Fruit fly (Drosophila melanogaster) whole organism, embryonic: ENCODE data around the gene CG4704.
A peak's percentile ranks its signal among the peaks of the same experiment; 100 is the strongest.

Experiments used
- Adf1 ChIP-seq: fragments of 200-800 bp; sonication (Bioruptor generic); IDR thresholded peaks from 2 replicates; pipeline ENCODE4 v1.3.6; 2022; ENCODE audit warnings: missing biosample characterization, missing genetic modification characterization
- Atf3 ChIP-seq: fragments of 200-800 bp; sonication (Bioruptor generic); optimal IDR thresholded peaks from 3 replicates; lab custom pipeline; 2016; ENCODE audit warnings: missing biosample characterization, missing genetic modification characterization
- BEAF-32 ChIP-seq: fragments of 200-800 bp; sonication (Bioruptor generic); optimal IDR thresholded peaks from 3 replicates; lab custom pipeline; 2017; ENCODE audit warnings: missing biosample characterization, missing genetic modification characterization, mild to moderate bottlenecking, moderate library complexity, missing genetic modification reagents
- CG10431 ChIP-seq: fragments of 200-800 bp; sonication (Bioruptor generic); optimal IDR thresholded peaks from 3 replicates; lab custom pipeline; 2018; ENCODE audit warnings: missing biosample characterization, mild to moderate bottlenecking, missing genetic modification characterization
- CG12659 ChIP-seq: fragments of 200-800 bp; sonication (Bioruptor generic); optimal IDR thresholded peaks from 3 replicates; lab custom pipeline; 2017; ENCODE audit warnings: mild to moderate bottlenecking, missing biosample characterization, missing genetic modification reagents, missing genetic modification characterization
- CG13123 ChIP-seq: fragments of 200-800 bp; sonication (Bioruptor generic); optimal IDR thresholded peaks from 2 replicates; lab custom pipeline; 2016; ENCODE audit warnings: missing biosample characterization, missing genetic modification characterization
- CG14860 ChIP-seq: fragments of 200-800 bp; sonication (Bioruptor generic); IDR thresholded peaks from 3 replicates; pipeline ENCODE4 v1.3.6; 2022; ENCODE audit warnings: missing biosample characterization, missing genetic modification characterization; ENCODE audit not compliant: partially characterized antibody
- CG17328 ChIP-seq: fragments of 200-800 bp; sonication (Bioruptor generic); IDR thresholded peaks from 2 replicates; pipeline ENCODE4 v1.3.6; 2022; ENCODE audit warnings: missing biosample characterization, missing genetic modification characterization
- CG17359 ChIP-seq: fragments of 200-800 bp; sonication (Bioruptor generic); optimal IDR thresholded peaks from 3 replicates; lab custom pipeline; 2018; ENCODE audit warnings: missing biosample characterization, mild to moderate bottlenecking, missing genetic modification characterization, moderate library complexity
- CG18011 ChIP-seq: fragments of 200-800 bp; sonication (Bioruptor generic); optimal IDR thresholded peaks from 2 replicates; lab custom pipeline; 2017; ENCODE audit warnings: missing biosample characterization, missing genetic modification characterization, mild to moderate bottlenecking, moderate library complexity, missing genotype
- CG2120 ChIP-seq: fragments of 200-800 bp; sonication (Bioruptor generic); optimal IDR thresholded peaks from 3 replicates; lab custom pipeline; 2016; ENCODE audit warnings: missing biosample characterization, missing genetic modification characterization
- CG2202 ChIP-seq: fragments of 200-800 bp; sonication (Bioruptor generic); optimal IDR thresholded peaks from 2 replicates; lab custom pipeline; 2018; ENCODE audit warnings: missing biosample characterization, mild to moderate bottlenecking, missing genetic modification characterization
- CG30403 ChIP-seq: fragments of 200-800 bp; sonication (Bioruptor generic); optimal IDR thresholded peaks from 3 replicates; lab custom pipeline; 2016; ENCODE audit warnings: missing biosample characterization, missing genetic modification characterization
- CG3065 ChIP-seq: fragments of 200-800 bp; sonication (Bioruptor generic); optimal IDR thresholded peaks from 2 replicates; lab custom pipeline; 2016; ENCODE audit warnings: missing biosample characterization, missing genetic modification characterization
- CG6683 ChIP-seq: fragments of 200-800 bp; sonication (Bioruptor generic); optimal IDR thresholded peaks from 2 replicates; lab custom pipeline; 2017; ENCODE audit warnings: missing biosample characterization, mild to moderate bottlenecking, missing genetic modification characterization, missing genetic modification reagents
- CG8089 ChIP-seq: fragments of 200-800 bp; sonication (Bioruptor generic); optimal IDR thresholded peaks from 3 replicates; lab custom pipeline; 2016; ENCODE audit warnings: missing biosample characterization, missing genetic modification characterization
- CG8388 ChIP-seq: fragments of 200-800 bp; sonication (Bioruptor generic); optimal IDR thresholded peaks from 2 replicates; lab custom pipeline; 2019; ENCODE audit warnings: missing biosample characterization, mild to moderate bottlenecking, missing genetic modification characterization, moderate library complexity
- CG8924 ChIP-seq: fragments of 200-800 bp; optimal IDR thresholded peaks from 3 replicates; lab custom pipeline; 2019; ENCODE audit warnings: missing biosample characterization, mild to moderate bottlenecking, missing genetic modification characterization, moderate library complexity
- CG9215 ChIP-seq: fragments of 200-800 bp; sonication (Bioruptor generic); IDR thresholded peaks from 2 replicates; pipeline ENCODE4 v1.3.6; 2022; ENCODE audit warnings: missing biosample characterization, missing genetic modification characterization
- CG9817 ChIP-seq: fragments of 200-800 bp; sonication (Bioruptor generic); optimal IDR thresholded peaks from 2 replicates; lab custom pipeline; 2018; ENCODE audit warnings: missing biosample characterization, mild to moderate bottlenecking, missing genetic modification characterization, moderate library complexity
- Doc2 ChIP-seq: fragments of 200-800 bp; sonication (Bioruptor generic); IDR thresholded peaks from 2 replicates; pipeline ENCODE4 v1.3.6; 2022; ENCODE audit warnings: missing biosample characterization, missing genetic modification characterization
- Drgx ChIP-seq: fragments of 200-800 bp; sonication (Bioruptor generic); IDR thresholded peaks from 2 replicates; pipeline ENCODE4 v1.3.6; 2022; ENCODE audit warnings: missing biosample characterization, missing genetic modification characterization
- Gsc ChIP-seq: fragments of 200-800 bp; sonication (Bioruptor generic); IDR thresholded peaks from 2 replicates; pipeline ENCODE4 v1.3.6; 2022; ENCODE audit warnings: missing biosample characterization, missing genetic modification characterization
- H2.0 ChIP-seq: fragments of 200-800 bp; sonication (Bioruptor generic); IDR thresholded peaks from 2 replicates; pipeline ENCODE4 v1.3.6; 2022; ENCODE audit warnings: missing biosample characterization, missing genetic modification characterization
- HHEX ChIP-seq: fragments of 200-800 bp; sonication (Bioruptor generic); optimal IDR thresholded peaks from 3 replicates; lab custom pipeline; 2017; ENCODE audit warnings: missing biosample characterization, mild to moderate bottlenecking, missing genetic modification characterization, missing genetic modification reagents
- HLH3B ChIP-seq: fragments of 200-800 bp; sonication (Bioruptor generic); IDR thresholded peaks from 2 replicates; pipeline ENCODE4 v1.3.6; 2022; ENCODE audit warnings: missing biosample characterization, missing genetic modification characterization
- Lhr ChIP-seq: fragments of 200-800 bp; sonication (Bioruptor generic); optimal IDR thresholded peaks from 3 replicates; lab custom pipeline; 2017; ENCODE audit warnings: mild to moderate bottlenecking, missing biosample characterization, missing genetic modification reagents, missing genetic modification characterization
- Med ChIP-seq: fragments of 200-800 bp; sonication (Bioruptor generic); peaks from one replicate; lab custom pipeline; 2016; ENCODE audit warnings: missing biosample characterization, missing genetic modification characterization, mild to moderate bottlenecking, inconsistent platforms, moderate library complexity
- Mes4 ChIP-seq: fragments of 200-800 bp; sonication (Bioruptor generic); optimal IDR thresholded peaks from 2 replicates; lab custom pipeline; 2016; ENCODE audit warnings: missing biosample characterization, missing genetic modification characterization
- NC2α ChIP-seq: fragments of 200-800 bp; sonication (Bioruptor generic); optimal IDR thresholded peaks from 2 replicates; lab custom pipeline; 2016; ENCODE audit warnings: missing biosample characterization, missing genetic modification characterization
- Ssrp ChIP-seq: fragments of 200-800 bp; sonication (Bioruptor generic); optimal IDR thresholded peaks from 2 replicates; lab custom pipeline; 2018; ENCODE audit warnings: missing biosample characterization, mild to moderate bottlenecking, missing genetic modification characterization, moderate library complexity
- Xrp1 ChIP-seq: fragments of 200-800 bp; sonication (Bioruptor generic); IDR thresholded peaks from 2 replicates; pipeline ENCODE4 v1.3.6; 2022; ENCODE audit warnings: missing biosample characterization, missing genetic modification characterization
- az2 ChIP-seq: fragments of 200-800 bp; sonication (Bioruptor generic); optimal IDR thresholded peaks from 3 replicates; lab custom pipeline; 2016; ENCODE audit warnings: missing biosample characterization, missing genetic modification characterization
- bbx ChIP-seq: fragments of 200-800 bp; sonication (Bioruptor generic); IDR thresholded peaks from 2 replicates; pipeline ENCODE4 v1.3.6; 2022; ENCODE audit warnings: missing biosample characterization, missing genetic modification characterization; ENCODE audit not compliant: partially characterized antibody
- bcd ChIP-seq: fragments of 200-800 bp; sonication (Bioruptor generic); optimal IDR thresholded peaks from 2 replicates; lab custom pipeline; 2017; ENCODE audit warnings: missing biosample characterization, mild to moderate bottlenecking, missing genetic modification characterization
- cad ChIP-seq: fragments of >200 bp; optimal IDR thresholded peaks from 2 replicates; lab custom pipeline; 2017; ENCODE audit warnings: missing biosample characterization, missing genetic modification characterization
- chinmo ChIP-seq: fragments of 200-800 bp; sonication (Bioruptor generic); IDR thresholded peaks from 4 replicates; pipeline ENCODE4 v1.3.6; 2022; ENCODE audit warnings: missing biosample characterization, missing genetic modification characterization; ENCODE audit not compliant: partially characterized antibody
- dysf ChIP-seq: fragments of 200-800 bp; sonication (Bioruptor generic); IDR thresholded peaks from 3 replicates; pipeline ENCODE4 v1.3.6; 2022; ENCODE audit warnings: missing biosample characterization, missing genetic modification characterization
- esg ChIP-seq: fragments of 200-800 bp; sonication (Bioruptor generic); conservative IDR thresholded peaks from 2 replicates; pipeline ENCODE4 v1.3.6; 2022; ENCODE audit warnings: missing biosample characterization, missing genetic modification characterization
- gfzf ChIP-seq: fragments of 200-800 bp; sonication (Bioruptor generic); optimal IDR thresholded peaks from 2 replicates; lab custom pipeline; 2016; ENCODE audit warnings: missing biosample characterization, mild to moderate bottlenecking, missing genetic modification characterization, moderate library complexity
- gsb ChIP-seq: fragments of 200-800 bp; sonication (Bioruptor generic); IDR thresholded peaks from 2 replicates; pipeline ENCODE4 v1.3.6; 2022; ENCODE audit warnings: missing biosample characterization, missing genetic modification characterization
- knrl ChIP-seq: fragments of 200-800 bp; sonication (Bioruptor generic); IDR thresholded peaks from 3 replicates; pipeline ENCODE4 v1.3.6; 2022; ENCODE audit warnings: missing biosample characterization, missing genetic modification characterization; ENCODE audit not compliant: partially characterized antibody
- sc ChIP-seq, 3 experiments: fragments of >200 bp in 2 of 3; fragments of 200-800 bp in 1 of 3; sonication (Bioruptor generic) in 1 of 3; optimal IDR thresholded peaks; 2 replicates in 2 of 3; 3 replicates in 1 of 3; lab custom pipeline; 2017; ENCODE audit warnings: mild to moderate bottlenecking in 1 of 3, missing biosample characterization in 1 of 3, missing genetic modification characterization in 1 of 3, missing genetic modification reagents in 1 of 3
- shn ChIP-seq: fragments of 200-800 bp; sonication (Bioruptor generic); optimal IDR thresholded peaks from 3 replicates; lab custom pipeline; 2016; ENCODE audit warnings: missing biosample characterization, missing genetic modification characterization
- sob ChIP-seq: fragments of 200-800 bp; sonication (Bioruptor generic); IDR thresholded peaks from 2 replicates; pipeline ENCODE4 v1.3.6; 2022; ENCODE audit warnings: missing biosample characterization, missing genetic modification characterization
- ssp ChIP-seq: fragments of 200-800 bp; sonication (Bioruptor generic); IDR thresholded peaks from 2 replicates; pipeline ENCODE4 v1.3.6; 2022; ENCODE audit warnings: missing biosample characterization, missing genetic modification characterization
- tgo ChIP-seq: fragments of 200-800 bp; sonication (Bioruptor generic); IDR thresholded peaks from 3 replicates; pipeline ENCODE4 v1.3.6; 2022; ENCODE audit warnings: missing biosample characterization, missing genetic modification characterization
- trh ChIP-seq: fragments of 200-800 bp; sonication (Bioruptor generic); optimal IDR thresholded peaks from 2 replicates; lab custom pipeline; 2016; ENCODE audit warnings: missing biosample characterization, missing genetic modification characterization
- twi ChIP-seq: fragments of 200-800 bp; optimal IDR thresholded peaks from 2 replicates; lab custom pipeline; 2019; ENCODE audit warnings: missing biosample characterization, mild to moderate bottlenecking, missing genetic modification characterization, moderate library complexity
- unpg ChIP-seq: fragments of 200-800 bp; sonication (Bioruptor generic); optimal IDR thresholded peaks from 3 replicates; lab custom pipeline; 2018; ENCODE audit warnings: missing biosample characterization, mild to moderate bottlenecking, missing genetic modification characterization, moderate library complexity

The CG4704 gene

DNA sequence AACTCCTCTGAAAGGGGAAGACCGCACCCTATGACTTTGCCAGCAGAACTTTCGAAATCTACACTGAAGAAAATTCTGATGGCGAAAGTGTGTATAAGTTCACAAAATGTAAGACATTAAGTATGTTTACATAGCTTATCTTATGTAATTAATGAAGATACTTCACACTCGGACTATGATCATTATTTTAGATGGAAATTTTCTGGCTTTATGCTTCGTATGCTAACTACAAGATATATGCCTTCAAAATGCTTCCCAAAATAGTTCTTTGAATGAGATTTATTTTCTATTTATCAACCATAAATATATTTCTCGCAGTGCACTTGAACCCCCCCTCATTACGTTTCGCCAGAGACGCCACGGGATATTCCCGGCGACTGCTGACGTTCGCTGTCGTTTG, 32.3 kb upstream of the CG4704 start (continued):
- TF ChIP-seq H2.0 = no peak
- TF ChIP-seq chinmo (GFP tag; lab: Robert Waterston, UW) = no peak
- no peak for TF ChIP-seq Mes4
- TF ChIP-seq ssp (GFP tag; lab: Robert Waterston, UW) = no peak
- TF ChIP-seq knrl = no peak
- TF ChIP-seq CG8924 = peak; percentile 56
- peak; percentile 54 for TF ChIP-seq bcd (GFP tag; lab: Kevin White, UChicago)
- TF ChIP-seq CG14860 = no peak
- TF ChIP-seq gsb (GFP tag; lab: Robert Waterston, UW) = no peak
- TF ChIP-seq Lhr (GFP tag; lab: Kevin White, UChicago) = peak; percentile 20
- no peak for TF ChIP-seq CG10431 (GFP tag; lab: Kevin White, UChicago)
- TF ChIP-seq gfzf = no peak
- TF ChIP-seq shn (GFP tag; lab: Kevin White, UChicago) = no peak
- peak; percentile 40 for TF ChIP-seq HHEX (GFP tag; lab: Kevin White, UChicago)
- no peak for TF ChIP-seq Doc2 (GFP tag; lab: Robert Waterston, UW)
- TF ChIP-seq CG8388 (GFP tag; lab: Kevin White, UChicago) = peak; percentile 41
- no peak for TF ChIP-seq Adf1
- TF ChIP-seq sc (optimal IDR thresholded peaks at IDR 0.05; lab: Kevin White, UChicago) = no peak
- peak; percentile 35 for TF ChIP-seq sc (GFP tag; optimal IDR thresholded peaks at IDR 0.05; lab: Kevin White, UChicago)
- no peak for TF ChIP-seq CG18011
- no peak for TF ChIP-seq trh (GFP tag; lab: Kevin White, UChicago)
- peak; percentile 79 for TF ChIP-seq Med (GFP tag; lab: Kevin White, UChicago)
- peak; percentile 41 for TF ChIP-seq unpg (GFP tag; lab: Kevin White, UChicago)
- no peak for TF ChIP-seq CG6683 (GFP tag; lab: Kevin White, UChicago)
- TF ChIP-seq Ssrp = peak; percentile 67
- peak; percentile 38 for TF ChIP-seq CG12659 (GFP tag; lab: Kevin White, UChicago)
- peak; percentile 39; the same call in 1 of the 2 replicates for TF ChIP-seq HLH3B
- no peak for TF ChIP-seq Gsc
- TF ChIP-seq BEAF-32 (GFP tag; lab: Kevin White, UChicago) = no peak
- no peak for TF ChIP-seq CG3065 (GFP tag; lab: Kevin White, UChicago)
- TF ChIP-seq bbx (GFP tag; lab: Robert Waterston, UW) = no peak
- TF ChIP-seq dysf (GFP tag; lab: Robert Waterston, UW) = peak; percentile 47; the same call in 2 of the 3 replicates
- peak; percentile 32 for TF ChIP-seq CG2120 (GFP tag; lab: Kevin White, UChicago)
- no peak for TF ChIP-seq twi (tag; lab: Kevin White, UChicago)
- TF ChIP-seq Xrp1 (GFP tag; lab: Robert Waterston, UW) = peak; percentile 65
- TF ChIP-seq tgo (GFP tag; lab: Robert Waterston, UW) = peak; percentile 28; the same call in 1 of the 3 replicates
- TF ChIP-seq CG2202 (tag; lab: Kevin White, UChicago) = peak; percentile 41
- no peak for TF ChIP-seq NC2α (GFP tag; lab: Kevin White, UChicago)
- peak; percentile 11 for TF ChIP-seq az2 (GFP tag; lab: Kevin White, UChicago)
- TF ChIP-seq CG17359 (tag; lab: Kevin White, UChicago) = peak; percentile 54
- no peak for TF ChIP-seq CG9817 (tag; lab: Kevin White, UChicago)
- 0 out of 2 replicates have a peak, but pooled peaks have one; percentile 17 for TF ChIP-seq esg (GFP tag; lab: Robert Waterston, UW)
- no peak for TF ChIP-seq sob (GFP tag; lab: Robert Waterston, UW)
- TF ChIP-seq cad (GFP tag; lab: Kevin White, UChicago) = no peak
- TF ChIP-seq CG30403 = peak; percentile 25
- no peak for TF ChIP-seq Atf3 (GFP tag; lab: Kevin White, UChicago)
- TF ChIP-seq CG17328 (GFP tag; lab: Robert Waterston, UW) = 0 out of 2 replicates have a peak, but pooled peaks have one; percentile 33
- no peak for TF ChIP-seq Drgx (GFP tag; lab: Robert Waterston, UW)
- TF ChIP-seq CG9215 (GFP tag; lab: Robert Waterston, UW) = no peak
- TF ChIP-seq CG8089 (GFP tag; lab: Kevin White, UChicago) = no peak
- TF ChIP-seq CG13123 (GFP tag; lab: Kevin White, UChicago) = no peak
